Worm (Caenorhabditis elegans) whole organism, L3 larva: Measurements from ENCODE around the gene srx-34.

Experiments used
- R02D3.7 ChIP-seq: fragments of 150-350 bp; optimal IDR thresholded peaks from 2 replicates; lab custom pipeline; 2014; ENCODE audit warnings: missing biosample characterization, missing genetic modification characterization
- ceh-82 ChIP-seq: fragments of 150-350 bp; optimal IDR thresholded peaks from 2 replicates; lab custom pipeline; 2014; ENCODE audit warnings: missing biosample characterization, missing genetic modification characterization
- egl-27 ChIP-seq: sonication (generic microtip); optimal IDR thresholded peaks from 4 replicates; lab custom pipeline; 2017; ENCODE audit warnings: missing biosample characterization, missing genetic modification reagents, missing genetic modification characterization
- fkh-2 ChIP-seq: fragments of 150-350 bp; optimal IDR thresholded peaks from 2 replicates; lab custom pipeline; 2014; ENCODE audit warnings: missing biosample characterization, missing genetic modification reagents, missing genetic modification characterization
- fos-1 ChIP-seq: fragments of 150-350 bp; optimal IDR thresholded peaks from 2 replicates; lab custom pipeline; 2014; ENCODE audit warnings: missing biosample characterization, missing genetic modification characterization
- nhr-28 ChIP-seq: fragments of 150-350 bp; optimal IDR thresholded peaks from 2 replicates; lab custom pipeline; 2014; ENCODE audit warnings: missing biosample characterization, missing genetic modification characterization
- nhr-76 ChIP-seq: fragments of 150-350 bp; sonication (generic microtip); optimal IDR thresholded peaks from 5 replicates; lab custom pipeline; 2014; ENCODE audit warnings: missing biosample characterization, missing genetic modification characterization
- pqm-1 ChIP-seq: fragments of 150-350 bp; optimal IDR thresholded peaks from 2 replicates; lab custom pipeline; 2017; ENCODE audit warnings: missing biosample characterization, missing genetic modification characterization, inconsistent platforms
- skn-1 ChIP-seq: fragments of 150-350 bp; optimal IDR thresholded peaks from 2 replicates; lab custom pipeline; 2014; ENCODE audit warnings: missing biosample characterization, missing genetic modification characterization
- unc-39 ChIP-seq: sonication (generic microtip); optimal IDR thresholded peaks from 4 replicates; lab custom pipeline; 2017; ENCODE audit warnings: missing biosample characterization, missing genetic modification characterization
- unc-62 ChIP-seq: fragments of 150-350 bp; sonication (generic microtip); optimal IDR thresholded peaks from 4 replicates; lab custom pipeline; 2014; ENCODE audit warnings: missing biosample characterization, missing genetic modification reagents, missing genetic modification characterization
- zag-1 ChIP-seq: fragments of 150-350 bp; optimal IDR thresholded peaks from 2 replicates; lab custom pipeline; 2014; ENCODE audit warnings: missing biosample characterization, missing genetic modification characterization
- ztf-11 ChIP-seq: fragments of 150-350 bp; optimal IDR thresholded peaks from 2 replicates; lab custom pipeline; 2014; ENCODE audit warnings: missing biosample characterization, missing genetic modification characterization
- ztf-4 ChIP-seq: fragments of 150-350 bp; optimal IDR thresholded peaks from 2 replicates; lab custom pipeline; 2014; ENCODE audit warnings: missing biosample characterization, missing genetic modification characterization

DNA sequence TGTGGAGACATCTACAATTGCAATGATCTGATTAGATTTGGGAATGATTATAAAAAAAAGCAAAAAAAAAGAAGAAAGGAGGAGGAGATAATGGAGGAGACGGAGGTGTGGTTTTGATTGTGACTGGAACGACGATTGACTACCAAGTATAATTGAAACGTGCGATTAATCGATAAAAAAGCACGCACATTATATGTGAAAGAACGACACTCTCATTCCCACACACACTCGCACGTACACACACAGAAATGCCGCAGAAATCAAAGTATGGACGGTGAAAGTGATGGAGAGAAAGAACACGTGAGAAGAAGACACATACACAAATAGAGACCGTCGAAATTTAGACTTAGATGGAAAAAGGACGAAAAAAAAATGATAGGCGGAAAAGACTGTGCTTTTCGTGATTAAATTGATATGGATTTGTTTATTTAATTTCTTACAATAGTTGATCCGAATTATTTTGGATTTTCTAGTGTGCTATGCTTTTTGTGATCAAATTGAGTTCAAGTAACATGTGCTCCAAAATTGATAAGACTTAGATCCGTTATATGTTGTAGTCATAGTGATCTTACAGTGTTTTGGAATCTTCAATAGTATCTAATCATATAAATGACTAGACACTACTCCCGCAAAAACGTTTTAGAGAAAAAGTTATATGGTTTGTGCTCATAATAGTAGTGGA lies 26.2 kb downstream of the srx-34 start, which contains the start of gene nhr-135:
- TF ChIP-seq unc-62 (GFP tag; lab: Kevin White, UChicago) (no peak), zag-1 (tag; lab: Kevin White, UChicago) (no peak), pqm-1 (peak; percentile 89), fkh-2 (tag; lab: Kevin White, UChicago) (no peak), unc-39 (tag; lab: Kevin White, UChicago) (no peak), fos-1 (tag; lab: Kevin White, UChicago) (no peak), ceh-82 (tag; lab: Kevin White, UChicago) (no peak), egl-27 (tag; lab: Kevin White, UChicago) (no peak), nhr-76 (tag; lab: Kevin White, UChicago) (no peak), skn-1 (tag; lab: Kevin White, UChicago) (no peak), ztf-11 (tag; lab: Kevin White, UChicago) (no peak), ztf-4 (tag; lab: Kevin White, UChicago) (no peak), R02D3.7 (tag; lab: Kevin White, UChicago) (no peak), nhr-28 (no peak)
